Worm (Caenorhabditis elegans) whole organism, L4 larva: ENCODE results near the gene srd-4.

Experiments used
- F10B5.3 ChIP-seq: sonication (generic microtip); optimal IDR thresholded peaks from 2 replicates; lab custom pipeline; 2016; ENCODE audit warnings: mild to moderate bottlenecking, missing genetic modification characterization, missing compliant biosample characterization
- F37D6.2 ChIP-seq: sonication (generic microtip); optimal IDR thresholded peaks from 2 replicates; lab custom pipeline; 2016; ENCODE audit warnings: mild to moderate bottlenecking, missing genetic modification characterization, missing compliant biosample characterization
- F49E8.2 ChIP-seq: sonication (generic microtip); optimal IDR thresholded peaks from 2 replicates; lab custom pipeline; 2016; ENCODE audit warnings: missing compliant biosample characterization, mild to moderate bottlenecking, missing genetic modification characterization, borderline replicate concordance
- Y75B8A.6 ChIP-seq: fragments of 200-800 bp; sonication (Bioruptor generic); IDR thresholded peaks from 2 replicates; pipeline ENCODE4 v1.3.6; 2022; ENCODE audit warnings: missing genetic modification reagents, missing genetic modification characterization, missing compliant biosample characterization
- ZK546.5 ChIP-seq, 2 experiments: sonication (generic microtip); optimal IDR thresholded peaks; 2 replicates each; lab custom pipeline; 2017; ENCODE audit warnings: missing biosample characterization in 2 of 2, missing genetic modification characterization in 2 of 2
- attf-4 ChIP-seq: sonication (generic microtip); optimal IDR thresholded peaks from 3 replicates; lab custom pipeline; 2017; ENCODE audit warnings: missing biosample characterization, missing genetic modification characterization
- ces-1 ChIP-seq: fragments of 150-350 bp; sonication (generic microtip); optimal IDR thresholded peaks from 4 replicates; lab custom pipeline; 2014; ENCODE audit warnings: missing biosample characterization, missing genetic modification reagents, missing genetic modification characterization
- daf-16 ChIP-seq, 3 experiments: sonication (generic microtip); optimal IDR thresholded peaks; 2 replicates each; lab custom pipeline; 2016 to 2017; ENCODE audit warnings: missing genetic modification characterization in 3 of 3, missing genetic modification reagents in 3 of 3, mild to moderate bottlenecking in 2 of 3, missing compliant biosample characterization in 2 of 3, missing biosample characterization in 1 of 3, moderate library complexity in 1 of 3
- dmd-6 ChIP-seq: fragments of 200-800 bp; sonication (Bioruptor generic); IDR thresholded peaks from 2 replicates; pipeline ENCODE4 v1.3.6; 2022; ENCODE audit warnings: missing genetic modification reagents, missing genetic modification characterization, missing compliant biosample characterization
- dmd-8 ChIP-seq: fragments of 200-800 bp; sonication (Bioruptor generic); IDR thresholded peaks from 2 replicates; pipeline ENCODE4 v1.3.6; 2022; ENCODE audit warnings: missing genetic modification characterization, missing compliant biosample characterization
- dpl-1 ChIP-seq: fragments of 150-350 bp; optimal IDR thresholded peaks from 2 replicates; lab custom pipeline; 2014; ENCODE audit warnings: missing biosample characterization, missing genetic modification reagents, missing genetic modification characterization
- fos-1 ChIP-seq: fragments of 150-350 bp; optimal IDR thresholded peaks from 2 replicates; lab custom pipeline; 2014; ENCODE audit warnings: missing biosample characterization, missing genetic modification characterization
- hlh-30 ChIP-seq: sonication (generic microtip); optimal IDR thresholded peaks from 2 replicates; lab custom pipeline; 2017; ENCODE audit warnings: antibody characterized with exemption, mild to moderate bottlenecking, missing genetic modification characterization, missing compliant biosample characterization; ENCODE audit not compliant: insufficient read depth
- jun-1 ChIP-seq: fragments of 150-350 bp; optimal IDR thresholded peaks from 2 replicates; lab custom pipeline; 2014; ENCODE audit warnings: missing biosample characterization, missing genetic modification reagents, missing genetic modification characterization
- lim-7 ChIP-seq: fragments of 200-800 bp; sonication (Bioruptor generic); IDR thresholded peaks from 2 replicates; pipeline ENCODE4 v1.3.6; 2022; ENCODE audit warnings: missing genetic modification characterization, missing compliant biosample characterization
- lin-13 ChIP-seq: fragments of 150-350 bp; optimal IDR thresholded peaks from 2 replicates; lab custom pipeline; 2014; ENCODE audit warnings: missing biosample characterization, missing genetic modification reagents, missing genetic modification characterization
- lin-15B ChIP-seq: fragments of 150-350 bp; sonication (generic microtip); optimal IDR thresholded peaks from 3 replicates; lab custom pipeline; 2014; ENCODE audit warnings: missing biosample characterization, missing genetic modification characterization
- lin-29 ChIP-seq: fragments of 200-800 bp; sonication (Bioruptor generic); IDR thresholded peaks from 2 replicates; pipeline ENCODE4 v1.3.6; 2022; ENCODE audit warnings: missing genetic modification reagents, missing genetic modification characterization, missing compliant biosample characterization
- lin-38 ChIP-seq: fragments of 200-800 bp; sonication (Bioruptor generic); IDR thresholded peaks from 2 replicates; pipeline ENCODE4 v1.3.6; 2022; ENCODE audit warnings: missing genetic modification reagents, missing genetic modification characterization, missing compliant biosample characterization
- madf-9 ChIP-seq: fragments of 200-800 bp; sonication (Bioruptor generic); conservative IDR thresholded peaks from 2 replicates; pipeline ENCODE4 v1.3.6; 2022; ENCODE audit warnings: missing genetic modification reagents, missing genetic modification characterization, missing compliant biosample characterization
- mdt-29 ChIP-seq: fragments of 200-800 bp; sonication (Bioruptor generic); IDR thresholded peaks from 2 replicates; pipeline ENCODE4 v1.3.6; 2022; ENCODE audit warnings: missing genetic modification reagents, missing genetic modification characterization, missing compliant biosample characterization
- mes-2 ChIP-seq: sonication (generic microtip); optimal IDR thresholded peaks from 2 replicates; lab custom pipeline; 2016; ENCODE audit warnings: missing genotype, mild to moderate bottlenecking, missing genetic modification characterization, missing compliant biosample characterization; ENCODE audit not compliant: poor library complexity, severe bottlenecking
- nhr-10 ChIP-seq: fragments of 150-350 bp; optimal IDR thresholded peaks from 2 replicates; lab custom pipeline; 2014; ENCODE audit warnings: missing biosample characterization, missing genetic modification characterization
- nhr-102 ChIP-seq: sonication (generic microtip); optimal IDR thresholded peaks from 2 replicates; lab custom pipeline; 2016; ENCODE audit warnings: mild to moderate bottlenecking, missing genetic modification characterization, moderate library complexity, missing compliant biosample characterization
- nhr-111 ChIP-seq: fragments of 200-800 bp; sonication (Bioruptor generic); optimal IDR thresholded peaks from 2 replicates; lab custom pipeline; 2018; ENCODE audit warnings: mild to moderate bottlenecking, missing genetic modification characterization, missing compliant biosample characterization
- nhr-237 ChIP-seq: sonication (generic microtip); optimal IDR thresholded peaks from 2 replicates; lab custom pipeline; 2017; ENCODE audit warnings: missing biosample characterization, missing genetic modification characterization
- nhr-28 ChIP-seq: fragments of 150-350 bp; optimal IDR thresholded peaks from 2 replicates; lab custom pipeline; 2014; ENCODE audit warnings: missing biosample characterization, missing genetic modification characterization
- nhr-48 ChIP-seq: sonication (generic microtip); optimal IDR thresholded peaks from 2 replicates; lab custom pipeline; 2016; ENCODE audit warnings: mild to moderate bottlenecking, missing genetic modification characterization, missing compliant biosample characterization
- nhr-6 ChIP-seq: fragments of 150-350 bp; optimal IDR thresholded peaks from 2 replicates; lab custom pipeline; 2014; ENCODE audit warnings: missing biosample characterization, missing genetic modification characterization
- pqm-1 ChIP-seq: sonication (generic microtip); optimal IDR thresholded peaks from 2 replicates; lab custom pipeline; 2017; ENCODE audit warnings: missing biosample characterization, missing genetic modification characterization
- saeg-2 ChIP-seq: fragments of 200-800 bp; sonication (Bioruptor generic); IDR thresholded peaks from 2 replicates; pipeline ENCODE4 v1.3.6; 2022; ENCODE audit warnings: missing genetic modification reagents, missing genetic modification characterization, missing compliant biosample characterization
- spr-3 ChIP-seq: fragments of 200-800 bp; sonication (Bioruptor generic); optimal IDR thresholded peaks from 2 replicates; lab custom pipeline; 2018; ENCODE audit warnings: mild to moderate bottlenecking, missing genetic modification characterization, missing compliant biosample characterization
- unc-62 ChIP-seq, 3 experiments: fragments of 150-350 bp in 1 of 3; sonication (generic microtip); optimal IDR thresholded peaks in 2 of 3; peaks in 1 of 3; 1 replicate in 1 of 3; 2 replicates in 2 of 3; lab custom pipeline; 2014 to 2017; ENCODE audit warnings: missing biosample characterization in 3 of 3, missing genetic modification characterization in 3 of 3, missing genetic modification reagents in 3 of 3, missing genotype in 1 of 3
- zfp-2 ChIP-seq: sonication (generic microtip); optimal IDR thresholded peaks from 2 replicates; lab custom pipeline; 2016; ENCODE audit warnings: mild to moderate bottlenecking, missing genetic modification characterization, missing compliant biosample characterization
- zfp-3 ChIP-seq: fragments of 200-800 bp; sonication (Bioruptor generic); conservative IDR thresholded peaks from 2 replicates; pipeline ENCODE4 v1.3.6; 2022; ENCODE audit warnings: missing genetic modification reagents, missing genetic modification characterization, missing compliant biosample characterization
- ztf-11 ChIP-seq: fragments of 150-350 bp; optimal IDR thresholded peaks from 2 replicates; lab custom pipeline; 2014; ENCODE audit warnings: missing biosample characterization, missing genetic modification characterization

srd-4 gene

ce11 chrV:12179338-12179737 is 5.4 kb upstream of the srd-4 start, which contains the start of gene clec-224:
Gene clec-224 (minus strand): TSS chrV:12179438.
- peak in 1 of 2 experiments; percentile 47 for TF ChIP-seq unc-62 (GFP tag; optimal IDR thresholded peaks at IDR 0.05 in 1 of 2; lab: Kevin White, UChicago)
- no peak for TF ChIP-seq unc-62 (tag; optimal IDR thresholded peaks at IDR 0.05; lab: Kevin White, UChicago)
- no peak for TF ChIP-seq nhr-237
- TF ChIP-seq zfp-3 (GFP tag; lab: Robert Waterston, UW), result no peak
- no peak for TF ChIP-seq saeg-2 (GFP tag; lab: Robert Waterston, UW)
- no peak for TF ChIP-seq hlh-30 (tag; lab: Kevin White, UChicago)
- TF ChIP-seq F37D6.2, result no peak
- TF ChIP-seq zfp-2 (tag; lab: Kevin White, UChicago), result no peak
- no peak for TF ChIP-seq lim-7 (GFP tag; lab: Robert Waterston, UW)
- TF ChIP-seq, all 104 proteins: peak for 1

ce11 chrV:12181310-12181709 is 3.4 kb upstream of the srd-4 start, which contains the start of gene elpc-3:
Gene elpc-3 (minus strand): TSS chrV:12181410.
- TF ChIP-seq lim-7 (GFP tag; lab: Robert Waterston, UW) (no peak), fos-1 (tag; lab: Kevin White, UChicago) (no peak), dmd-6 (no peak), F49E8.2 (no peak), lin-29 (GFP tag; lab: Robert Waterston, UW) (no peak), jun-1 (tag; lab: Kevin White, UChicago) (no peak), mes-2 (tag; lab: Kevin White, UChicago) (no peak), nhr-10 (tag; lab: Kevin White, UChicago) (no peak), attf-4 (tag; lab: Kevin White, UChicago) (no peak)
- TF ChIP-seq, all 104 proteins: peak for 0

- TF ChIP-seq nhr-6 (tag; lab: Kevin White, UChicago) (no peak), dpl-1 (GFP tag; lab: Kevin White, UChicago) (no peak), unc-62 (GFP tag; optimal IDR thresholded peaks at IDR 0.05 in 1 of 2; lab: Kevin White, UChicago) (peak in 1 of 2 experiments; percentile 96), unc-62 (tag; optimal IDR thresholded peaks at IDR 0.05; lab: Kevin White, UChicago) (no peak), lin-13 (GFP tag; lab: Kevin White, UChicago) (no peak), Y75B8A.6 (GFP tag; lab: Robert Waterston, UW) (no peak), F10B5.3 (tag; lab: Kevin White, UChicago) (no peak)
These were observed 895 bp upstream of the srd-4 start, which contains the start of gene usip-1 for ce11 chrV:12183854-12184253. Gene usip-1 (minus strand): TSS chrV:12184194.

ce11 chrV:12187344-12187743 is 2.6 kb downstream of the srd-4 start, which contains the start of gene ZK863.8:
Gene ZK863.8 (minus strand): TSS chrV:12187516.
- TF ChIP-seq pqm-1 (tag; lab: Kevin White, UChicago), result no peak
- TF ChIP-seq lim-7 (GFP tag; lab: Robert Waterston, UW), result no peak
- TF ChIP-seq daf-16 (GFP tag; optimal IDR thresholded peaks at IDR 0.05; lab: Kevin White, UChicago), result no peak
- no peak for TF ChIP-seq daf-16 (tag; optimal IDR thresholded peaks at IDR 0.05; lab: Kevin White, UChicago)
- TF ChIP-seq mdt-29, result no peak
- no peak for TF ChIP-seq jun-1 (tag; lab: Kevin White, UChicago)
- no peak for TF ChIP-seq lin-38
- TF ChIP-seq F49E8.2, result no peak
- TF ChIP-seq, all 104 proteins: peak for 0

- TF ChIP-seq nhr-48 (tag; lab: Kevin White, UChicago), result no peak
- TF ChIP-seq nhr-28 (tag; lab: Kevin White, UChicago), result no peak
- TF ChIP-seq lin-15B (tag; lab: Kevin White, UChicago), result no peak
- TF ChIP-seq zfp-2 (tag; lab: Kevin White, UChicago), result no peak
- TF ChIP-seq nhr-102 (tag; lab: Kevin White, UChicago), result no peak
- no peak for TF ChIP-seq madf-9 (GFP tag; lab: Robert Waterston, UW)
- no peak for TF ChIP-seq spr-3 (GFP tag; lab: Kevin White, UChicago)
- TF ChIP-seq ztf-11 (tag; lab: Kevin White, UChicago), result no peak
- TF ChIP-seq ces-1 (GFP tag; lab: Kevin White, UChicago), result no peak
- no peak for TF ChIP-seq jun-1 (tag; lab: Kevin White, UChicago)
- no peak for TF ChIP-seq dmd-8 (GFP tag; lab: Robert Waterston, UW)
- no peak for TF ChIP-seq lin-29 (GFP tag; lab: Robert Waterston, UW)
- no peak for TF ChIP-seq ZK546.5 (tag; optimal IDR thresholded peaks at IDR 0.05; lab: Kevin White, UChicago)
- no peak for TF ChIP-seq nhr-111 (GFP tag; lab: Kevin White, UChicago)
These were observed 4.1 kb downstream of the srd-4 start for ce11 chrV:12188830-12189229.
